Fruit fly (Drosophila melanogaster): ENCODE results near the gene CG33658.

CG33658 gene

dm6 chr3R:24813637-24814301 is 27.2 kb downstream of the CG33658 start, which contains the start of the genes lili and CG34150 (continued):
- TF ChIP-seq CG10543 (GFP tag; optimal IDR thresholded peaks at IDR 0.05) (peak; percentile 71), lmd (GFP tag; IDR thresholded peaks at IDR 0.05) (peak; percentile 61; the same call in 1 of the 2 replicates), CG12219 (GFP tag; optimal IDR thresholded peaks at IDR 0.05) (no peak), ken (GFP tag; IDR thresholded peaks at IDR 0.05) (peak; percentile 58; the same call in 1 of the 3 replicates), Hmx (GFP tag; optimal IDR thresholded peaks at IDR 0.05) (peak; percentile 30), CG9609 (GFP tag; optimal IDR thresholded peaks at IDR 0.05) (peak; percentile 69), sima (GFP tag; optimal IDR thresholded peaks at IDR 0.05) (peak; percentile 41), CG11723 (GFP tag; optimal IDR thresholded peaks at IDR 0.05) (peak; percentile 11), CG3847 (GFP tag; IDR thresholded peaks at IDR 0.05) (peak; percentile 89), wdn (GFP tag; IDR thresholded peaks at IDR 0.05) (no peak), mld (GFP tag; IDR thresholded peaks at IDR 0.05; ENCODE audit: partially characterized antibody) (no peak), Dek (tag; optimal IDR thresholded peaks at IDR 0.05) (peak; percentile 62), luna (GFP tag; optimal IDR thresholded peaks at IDR 0.05) (peak; percentile 47), CG6175 (GFP tag; IDR thresholded peaks at IDR 0.05) (no peak), CG7556 (GFP tag; optimal IDR thresholded peaks at IDR 0.05) (peak; percentile 64), kni (GFP tag; optimal IDR thresholded peaks at IDR 0.05) (peak; percentile 2), Drgx (GFP tag; IDR thresholded peaks at IDR 0.05) (no peak; the same call in 1 of the 2 replicates), Gsc (GFP tag; IDR thresholded peaks at IDR 0.05) (no peak), bab2 (GFP tag; optimal IDR thresholded peaks at IDR 0.05) (peak; percentile 76), pita (GFP tag; optimal IDR thresholded peaks at IDR 0.05) (no peak), CG31388 (GFP tag; optimal IDR thresholded peaks at IDR 0.05) (peak; percentile 77), CG18599 (GFP tag; optimal IDR thresholded peaks at IDR 0.05) (peak; percentile 76), ash1 (GFP tag; optimal IDR thresholded peaks at IDR 0.05) (no peak), CG30403 (GFP tag; optimal IDR thresholded peaks at IDR 0.05) (peak; percentile 85), CG6272 (GFP tag; IDR thresholded peaks at IDR 0.05) (peak; percentile 72), Optix (GFP tag; IDR thresholded peaks at IDR 0.05) (no peak), MESR4 (GFP tag; optimal IDR thresholded peaks at IDR 0.05) (peak; percentile 65), CG15479 (GFP tag; optimal IDR thresholded peaks at IDR 0.05) (no peak), CoRest (tag; optimal IDR thresholded peaks at IDR 0.05) (peak; percentile 85), CG15269 (tag; optimal IDR thresholded peaks at IDR 0.05) (peak; percentile 81), tll (GFP tag; optimal IDR thresholded peaks at IDR 0.05) (peak in 1 of 2 experiments; percentile 9), C15 (GFP tag; IDR thresholded peaks at IDR 0.05) (no peak), CG34376 (GFP tag; optimal IDR thresholded peaks at IDR 0.05) (peak; percentile 66), CG17385 (GFP tag; optimal IDR thresholded peaks at IDR 0.05) (peak; percentile 63), slou (GFP tag; optimal IDR thresholded peaks at IDR 0.05) (peak; percentile 48), Lhr (GFP tag; optimal IDR thresholded peaks at IDR 0.05) (peak; percentile 58), Sry-β (GFP tag; optimal IDR thresholded peaks at IDR 0.05) (peak; percentile 27), CG32772 (GFP tag; IDR thresholded peaks at IDR 0.05) (peak; percentile 73), kay (GFP tag; optimal IDR thresholded peaks at IDR 0.05) (peak; percentile 63), Adf1 (GFP tag; IDR thresholded peaks at IDR 0.05) (peak; percentile 44), Ptx1 (GFP tag; IDR thresholded peaks at IDR 0.05) (peak; percentile 81), CG10979 (tag; optimal IDR thresholded peaks at IDR 0.05) (peak; percentile 57), oc (tag; optimal IDR thresholded peaks at IDR 0.05) (no peak), CG11504 (tag; optimal IDR thresholded peaks at IDR 0.05) (peak; percentile 76), H15 (GFP tag; IDR thresholded peaks at IDR 0.05) (peak; percentile 66; the same call in 2 of the 3 replicates), CG34422 (GFP tag; IDR thresholded peaks at IDR 0.05) (peak; percentile 78), D (optimal IDR thresholded peaks at IDR 0.05) (no peak), D (GFP tag; optimal IDR thresholded peaks at IDR 0.05) (no peak), CG18619 (GFP tag; optimal IDR thresholded peaks at IDR 0.05) (peak; percentile 42)
